Worm (Caenorhabditis elegans): ENCODE data around the gene B0547.2.

DNA sequence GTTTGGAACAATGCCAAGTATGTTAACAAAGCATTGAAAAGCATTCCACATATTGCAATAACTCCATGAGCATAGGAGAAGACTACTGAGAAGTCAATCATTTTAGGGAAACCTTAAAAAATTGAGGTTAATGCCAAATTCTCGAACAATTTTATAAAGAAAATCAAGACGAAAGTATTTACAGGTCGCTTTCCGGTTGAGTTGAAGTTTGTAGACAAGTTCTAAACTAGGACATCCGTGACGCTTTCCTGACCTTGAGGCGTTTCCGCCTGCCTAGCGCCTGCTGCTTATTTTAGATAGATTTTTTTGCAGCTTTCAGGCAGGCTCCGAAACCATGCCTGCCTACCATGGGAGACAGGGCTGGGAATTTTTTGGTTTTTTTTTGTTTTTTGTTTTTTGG, 10.3 kb upstream of the B0547.2 start, which contains the start of gene srd-13:
- TF ChIP-seq tab-1 (GFP tag; IDR thresholded peaks at IDR 0.05): no peak
- no peak for TF ChIP-seq flt-1 (GFP tag; IDR thresholded peaks at IDR 0.05)
- TF ChIP-seq ztf-29 (GFP tag; IDR thresholded peaks at IDR 0.05): no peak
- no peak for TF ChIP-seq ztf-23 (GFP tag; IDR thresholded peaks at IDR 0.05)
- no peak for TF ChIP-seq T22C8.4 (GFP tag; IDR thresholded peaks at IDR 0.05)
- no peak for TF ChIP-seq klf-2 (GFP tag; conservative IDR thresholded peaks at IDR 0.05)
- no peak for TF ChIP-seq ref-1 (GFP tag; conservative IDR thresholded peaks at IDR 0.05)
- no peak for TF ChIP-seq cog-1 (tag; optimal IDR thresholded peaks at IDR 0.05)
- TF ChIP-seq med-1 (GFP tag; optimal IDR thresholded peaks at IDR 0.05; ENCODE audit: insufficient read depth): no peak

Measured in whole organism, midembryonic.